Worm (Caenorhabditis elegans) whole organism, young adult: ENCODE data around the gene rga-4.

Experiments
- B0035.1 ChIP-seq: sonication (generic microtip); optimal IDR thresholded peaks from 2 replicates; lab custom pipeline; 2016; ENCODE audit warnings: missing genetic modification characterization, mild to moderate bottlenecking, missing compliant biosample characterization, missing genotype, missing genetic modification reagents
- F49E8.2 ChIP-seq: sonication (generic microtip); optimal IDR thresholded peaks from 3 replicates; lab custom pipeline; 2017; ENCODE audit warnings: missing genetic modification characterization, mild to moderate bottlenecking, missing compliant biosample characterization, antibody characterized with exemption, moderate library complexity; ENCODE audit not compliant: insufficient read depth
- Y53F4B.3 ChIP-seq: fragments of 200-800 bp; sonication (Bioruptor generic); IDR thresholded peaks from 2 replicates; pipeline ENCODE4 v1.3.6; 2022; ENCODE audit warnings: missing genetic modification reagents, missing genetic modification characterization, missing compliant biosample characterization
- Y56A3A.18 ChIP-seq: fragments of 200-800 bp; sonication (Bioruptor generic); IDR thresholded peaks from 2 replicates; pipeline ENCODE4 v1.3.6; 2022; ENCODE audit warnings: missing genetic modification reagents, missing genetic modification characterization, missing compliant biosample characterization
- Y67H2A.10 ChIP-seq: fragments of 200-800 bp; sonication (Bioruptor generic); conservative IDR thresholded peaks from 2 replicates; pipeline ENCODE4 v1.3.6; 2022; ENCODE audit warnings: missing genetic modification reagents, missing genetic modification characterization, missing compliant biosample characterization
- Y95B8A.8 ChIP-seq: fragments of 200-800 bp; sonication (Bioruptor generic); IDR thresholded peaks from 2 replicates; pipeline ENCODE4 v1.3.6; 2022; ENCODE audit warnings: missing genetic modification reagents, missing genetic modification characterization, missing compliant biosample characterization
- atf-7 ChIP-seq: sonication (generic microtip); optimal IDR thresholded peaks from 2 replicates; lab custom pipeline; 2017; ENCODE audit warnings: mild to moderate bottlenecking, missing genetic modification characterization, missing compliant biosample characterization
- attf-3 ChIP-seq: fragments of 200-800 bp; sonication (Bioruptor generic); conservative IDR thresholded peaks from 2 replicates; pipeline ENCODE4 v1.3.6; 2022; ENCODE audit warnings: missing genetic modification reagents, missing genetic modification characterization, missing compliant biosample characterization
- die-1 ChIP-seq: sonication (generic microtip); optimal IDR thresholded peaks from 2 replicates; lab custom pipeline; 2016; ENCODE audit warnings: missing genotype, mild to moderate bottlenecking, missing genetic modification characterization, missing compliant biosample characterization
- dox-1 ChIP-seq: fragments of 200-800 bp; sonication (Bioruptor generic); IDR thresholded peaks from 2 replicates; pipeline ENCODE4 v1.3.6; 2022; ENCODE audit warnings: missing genetic modification reagents, missing genetic modification characterization, missing compliant biosample characterization
- mel-28 ChIP-seq: sonication (generic microtip); optimal IDR thresholded peaks from 2 replicates; lab custom pipeline; 2016; ENCODE audit warnings: borderline replicate concordance, mild to moderate bottlenecking, missing genetic modification characterization, missing compliant biosample characterization
- mxl-1 ChIP-seq: sonication (generic microtip); optimal IDR thresholded peaks from 2 replicates; lab custom pipeline; 2016; ENCODE audit warnings: missing genetic modification characterization, missing compliant biosample characterization
- nhr-80 ChIP-seq: sonication (generic microtip); optimal IDR thresholded peaks from 2 replicates; lab custom pipeline; 2016; ENCODE audit warnings: missing genetic modification characterization, missing compliant biosample characterization
- pbrm-1 ChIP-seq: fragments of 200-800 bp; sonication (Bioruptor generic); IDR thresholded peaks from 2 replicates; pipeline ENCODE4 v1.3.6; 2022; ENCODE audit warnings: missing genetic modification reagents, missing genetic modification characterization, missing compliant biosample characterization
- repo-1 ChIP-seq: sonication (generic microtip); optimal IDR thresholded peaks from 2 replicates; lab custom pipeline; 2017; ENCODE audit warnings: mild to moderate bottlenecking, missing genetic modification characterization, missing compliant biosample characterization
- snpc-4 ChIP-seq, 5 experiments: fragments of 150-350 bp in 1 of 5; sonication (generic microtip) in 4 of 5; optimal IDR thresholded peaks; 2 replicates each; lab custom pipeline; 2014 to 2018; ENCODE audit warnings: missing genetic modification characterization in 5 of 5, missing biosample characterization in 3 of 5, antibody characterized with exemption in 2 of 5, mild to moderate bottlenecking in 2 of 5, missing compliant biosample characterization in 2 of 5, missing genotype in 2 of 5, moderate library complexity in 2 of 5, missing genetic modification reagents in 1 of 5
- ztf-3 ChIP-seq: fragments of 200-800 bp; sonication (Bioruptor generic); optimal IDR thresholded peaks from 2 replicates; lab custom pipeline; 2018; ENCODE audit warnings: mild to moderate bottlenecking, missing genetic modification characterization, missing compliant biosample characterization

The rga-4 gene

ce11 chrV:1326067-1326466 is 57.0 kb downstream of the rga-4 start:
- no peak for TF ChIP-seq Y56A3A.18 (GFP tag; lab: Robert Waterston, UW)
- TF ChIP-seq Y95B8A.8: no peak
- TF ChIP-seq pbrm-1 (GFP tag; lab: Robert Waterston, UW): no peak
- TF ChIP-seq Y53F4B.3: no peak
- no peak for TF ChIP-seq B0035.1 (tag; lab: Kevin White, UChicago)
- no peak for TF ChIP-seq F49E8.2 (tag; lab: Kevin White, UChicago)
- TF ChIP-seq nhr-80 (tag; lab: Kevin White, UChicago): no peak
- TF ChIP-seq dox-1 (GFP tag; lab: Robert Waterston, UW): no peak
- TF ChIP-seq attf-3 (GFP tag; lab: Robert Waterston, UW): no peak
- TF ChIP-seq repo-1: no peak
- no peak for TF ChIP-seq mel-28 (tag; lab: Kevin White, UChicago)
- TF ChIP-seq Y67H2A.10 (GFP tag; lab: Robert Waterston, UW): no peak
- no peak for TF ChIP-seq die-1 (tag; lab: Kevin White, UChicago)
- no peak for TF ChIP-seq ztf-3
- TF ChIP-seq snpc-4 (GFP tag; optimal IDR thresholded peaks at IDR 0.05; lab: Kevin White, UChicago): no peak
- TF ChIP-seq snpc-4 (tag; optimal IDR thresholded peaks at IDR 0.05; lab: Kevin White, UChicago): no peak
- TF ChIP-seq mxl-1 (tag; lab: Kevin White, UChicago): no peak
- no peak for TF ChIP-seq atf-7 (tag; lab: Kevin White, UChicago)
